Worm (Caenorhabditis elegans) whole organism, L4/young adult: ENCODE measurements around the gene T02G5.14.

Source experiments
- W03F9.2 ChIP-seq: fragments of 150-350 bp; optimal IDR thresholded peaks from 2 replicates; lab custom pipeline; 2014; ENCODE audit warnings: missing biosample characterization, missing genetic modification characterization
- him-1 ChIP-seq: sonication (generic microtip); optimal IDR thresholded peaks from 2 replicates; lab custom pipeline; 2016; ENCODE audit warnings: missing genotype, missing genetic modification reagents, missing genetic modification characterization, missing compliant biosample characterization

ce11 chrII:7109956-7110355, 25.8 kb downstream of the T02G5.14 start, which contains the start of gene F10E7.9:
- TF ChIP-seq him-1 (no peak), W03F9.2 (tag; lab: Kevin White, UChicago) (no peak)
